Worm (Caenorhabditis elegans) whole organism, midembryonic: Measurements from ENCODE around the gene T14B1.1.

Source experiments
- T22C8.4 ChIP-seq: fragments of 200-800 bp; sonication (Bioruptor generic); IDR thresholded peaks from 2 replicates; pipeline ENCODE4 v1.3.6; 2022; ENCODE audit warnings: missing genetic modification characterization, missing compliant biosample characterization
- cog-1 ChIP-seq: sonication (generic microtip); optimal IDR thresholded peaks from 2 replicates; lab custom pipeline; 2016; ENCODE audit warnings: missing genetic modification characterization, missing compliant biosample characterization
- flt-1 ChIP-seq: fragments of 200-800 bp; sonication (Bioruptor generic); IDR thresholded peaks from 2 replicates; pipeline ENCODE4 v1.3.6; 2022; ENCODE audit warnings: missing genetic modification characterization, missing compliant biosample characterization
- klf-2 ChIP-seq: fragments of 200-800 bp; sonication (Bioruptor generic); conservative IDR thresholded peaks from 2 replicates; pipeline ENCODE4 v1.3.6; 2022; ENCODE audit warnings: missing genetic modification reagents, missing genetic modification characterization, missing compliant biosample characterization
- med-1 ChIP-seq: sonication (generic microtip); optimal IDR thresholded peaks from 2 replicates; lab custom pipeline; 2017; ENCODE audit warnings: missing genetic modification characterization, mild to moderate bottlenecking, missing compliant biosample characterization, antibody characterized with exemption, missing genetic modification reagents; ENCODE audit not compliant: insufficient read depth
- ref-1 ChIP-seq: fragments of 200-800 bp; sonication (Bioruptor generic); conservative IDR thresholded peaks from 2 replicates; pipeline ENCODE4 v1.3.6; 2022; ENCODE audit warnings: missing genetic modification reagents, missing genetic modification characterization, missing compliant biosample characterization
- tab-1 ChIP-seq: fragments of 200-800 bp; sonication (Bioruptor generic); IDR thresholded peaks from 2 replicates; pipeline ENCODE4 v1.3.6; 2022; ENCODE audit warnings: missing genetic modification characterization, missing compliant biosample characterization
- ztf-23 ChIP-seq: fragments of 200-800 bp; sonication (Bioruptor generic); IDR thresholded peaks from 2 replicates; pipeline ENCODE4 v1.3.6; 2022; ENCODE audit warnings: missing genetic modification reagents, missing genetic modification characterization, missing compliant biosample characterization
- ztf-29 ChIP-seq: fragments of 200-800 bp; sonication (Bioruptor generic); IDR thresholded peaks from 2 replicates; pipeline ENCODE4 v1.3.6; 2022; ENCODE audit warnings: missing genetic modification reagents, missing genetic modification characterization, missing compliant biosample characterization

DNA sequence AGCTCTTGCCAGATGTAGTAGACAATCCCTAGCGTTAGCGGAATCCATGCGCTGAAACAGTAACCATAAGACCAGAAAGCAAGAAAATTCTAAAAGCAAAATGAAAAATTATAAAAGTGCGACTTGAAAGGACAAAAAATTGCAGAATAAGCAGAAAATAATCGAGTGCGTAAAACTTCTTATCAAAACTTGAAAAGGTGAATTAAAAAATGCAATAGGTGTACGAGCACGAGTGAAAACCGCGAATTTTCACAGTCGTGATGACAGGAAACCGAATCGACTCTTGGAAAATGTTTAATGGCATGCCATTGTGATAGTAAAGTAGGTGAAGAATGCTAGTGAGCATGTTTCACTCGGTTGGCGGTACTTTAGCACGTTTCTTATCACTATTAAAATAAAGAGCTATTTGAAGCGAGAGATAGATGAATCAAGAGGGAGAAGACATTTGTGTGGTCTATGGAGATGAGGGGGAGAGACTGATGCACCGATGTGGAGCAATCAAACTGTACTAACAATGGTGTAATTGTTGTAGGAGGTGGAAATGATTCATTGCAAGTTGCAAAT lies 11.7 kb upstream of the T14B1.1 start, which contains the start of gene ifp-1:
- TF ChIP-seq cog-1 (tag; lab: Kevin White, UChicago) (no peak), flt-1 (GFP tag; lab: Robert Waterston, UW) (no peak), ztf-29 (GFP tag; lab: Robert Waterston, UW) (no peak), T22C8.4 (GFP tag; lab: Robert Waterston, UW) (no peak), klf-2 (GFP tag; lab: Robert Waterston, UW) (no peak), tab-1 (GFP tag; lab: Robert Waterston, UW) (no peak), med-1 (GFP tag; lab: Kevin White, UChicago) (no peak), ref-1 (GFP tag; lab: Robert Waterston, UW) (no peak), ztf-23 (no peak)
